Worm (Caenorhabditis elegans): Measurements from ENCODE around the gene spp-31.

- TF ChIP-seq W03F9.2 (tag; optimal IDR thresholded peaks at IDR 0.05) (no peak), him-1 (tag; optimal IDR thresholded peaks at IDR 0.05) (no peak)
Observed at ce11 chrIV:1403960-1404359, 2.4 kb upstream of the spp-31 start.

Measured in whole organism, L4/young adult.